Fruit fly (Drosophila melanogaster): ENCODE measurements around the gene CG3610.

CG3610 gene

DNA sequence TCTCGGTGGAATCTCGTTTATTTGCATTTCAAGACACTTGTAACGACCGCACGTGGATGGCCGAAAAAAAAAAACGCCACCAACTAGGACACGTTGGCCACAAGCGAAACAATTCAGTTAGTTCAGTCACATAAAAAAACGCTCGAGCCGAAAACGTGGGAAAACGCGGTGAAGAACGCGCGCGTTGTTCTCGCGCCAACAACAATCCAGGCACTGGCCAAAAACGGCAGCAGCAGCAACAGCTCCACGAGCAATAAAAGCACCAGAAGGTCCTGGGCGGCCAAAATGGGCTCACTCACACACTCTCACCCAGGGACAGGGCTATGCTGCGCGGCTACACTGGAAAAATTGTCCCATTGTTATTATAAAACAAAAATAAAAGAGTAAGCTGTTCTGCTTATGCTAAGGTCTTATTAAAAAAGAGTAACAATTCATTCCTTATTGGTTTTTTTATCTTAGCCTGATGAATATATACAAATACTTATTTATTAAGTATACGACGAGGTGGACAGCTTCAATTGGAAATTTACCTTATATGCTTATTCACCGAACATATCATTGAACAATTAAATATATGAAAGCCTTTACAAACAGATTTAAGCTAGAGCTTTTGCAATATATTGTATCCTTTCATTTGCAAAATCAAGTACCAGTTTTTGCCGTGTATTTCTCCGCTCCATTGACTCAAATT, 30.6 kb downstream of the CG3610 start, which contains the start of gene btsz (continued):
- TF ChIP-seq MBD-R2 (GFP tag; IDR thresholded peaks at IDR 0.05) (no peak), CG14965 (GFP tag; optimal IDR thresholded peaks at IDR 0.05; ENCODE audit: borderline replicate concordance) (no peak), gt (GFP tag; IDR thresholded peaks at IDR 0.05) (no peak), CG16863 (GFP tag; optimal IDR thresholded peaks at IDR 0.05) (no peak), MESR4 (GFP tag; optimal IDR thresholded peaks at IDR 0.05) (no peak), sens (GFP tag) (peak; percentile 53), CG9437 (GFP tag; optimal IDR thresholded peaks at IDR 0.05) (peak; percentile 26), CG1602 (GFP tag; optimal IDR thresholded peaks at IDR 0.05) (no peak), CG33557 (GFP tag; optimal IDR thresholded peaks at IDR 0.05) (no peak), so (GFP tag; IDR thresholded peaks at IDR 0.05) (no peak), tio (GFP tag; optimal IDR thresholded peaks at IDR 0.05) (peak; percentile 27), dpn (GFP tag; optimal IDR thresholded peaks at IDR 0.05) (no peak), kay (GFP tag; optimal IDR thresholded peaks at IDR 0.05) (no peak), CG4424 (GFP tag; optimal IDR thresholded peaks at IDR 0.05) (peak; percentile 52), CG8478 (optimal IDR thresholded peaks at IDR 0.05) (no peak), CG18599 (GFP tag; optimal IDR thresholded peaks at IDR 0.05) (peak; percentile 78), CG30020 (tag; optimal IDR thresholded peaks at IDR 0.05) (no peak)

DNA sequence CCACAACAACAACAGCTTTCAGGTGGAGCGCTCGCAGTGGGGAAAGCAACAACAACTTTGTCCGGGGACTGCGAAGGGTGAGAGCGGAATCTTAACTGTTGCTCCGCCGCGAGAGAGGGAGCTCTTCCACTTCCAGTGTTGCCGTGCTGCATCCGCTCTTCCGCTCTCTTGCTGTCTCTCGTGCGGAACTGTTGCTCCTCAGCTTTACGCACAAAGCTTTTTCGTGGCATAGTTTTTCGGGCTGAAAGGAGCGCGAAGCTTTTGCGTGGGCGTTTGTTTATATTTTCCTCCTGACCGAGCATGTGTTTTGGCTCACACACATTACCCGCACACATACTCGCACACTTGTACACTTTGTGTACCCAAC, 31.1 kb downstream of the CG3610 start:
- TF ChIP-seq bbx (GFP tag; IDR thresholded peaks at IDR 0.05; ENCODE audit: partially characterized antibody) (no peak), disco-r (GFP tag; optimal IDR thresholded peaks at IDR 0.05) (no peak), Bteb2 (GFP tag; optimal IDR thresholded peaks at IDR 0.05) (no peak), stwl (tag; optimal IDR thresholded peaks at IDR 0.05) (no peak), Ets97D (GFP tag; optimal IDR thresholded peaks at IDR 0.05) (peak; percentile 11), CG12071 (GFP tag; optimal IDR thresholded peaks at IDR 0.05) (no peak), dysf (GFP tag; IDR thresholded peaks at IDR 0.05) (no peak), CG8478 (optimal IDR thresholded peaks at IDR 0.05) (peak; percentile 57), CG15479 (GFP tag; optimal IDR thresholded peaks at IDR 0.05) (no peak), jigr1 (GFP tag; IDR thresholded peaks at IDR 0.05) (no peak), ssp (GFP tag; IDR thresholded peaks at IDR 0.05) (no peak), CG13287 (GFP tag; IDR thresholded peaks at IDR 0.05; ENCODE audit: partially characterized antibody) (peak; percentile 13; the same call in 1 of the 2 replicates), ase (GFP tag; IDR thresholded peaks at IDR 0.05) (no peak), CG10979 (tag; optimal IDR thresholded peaks at IDR 0.05) (no peak), Sin3A (optimal IDR thresholded peaks at IDR 0.05) (no peak), sna (GFP tag; IDR thresholded peaks at IDR 0.05; ENCODE audit: partially characterized antibody) (no peak), CG10267 (tag; optimal IDR thresholded peaks at IDR 0.05) (no peak), Scr (GFP tag; IDR thresholded peaks at IDR 0.05; ENCODE audit: partially characterized antibody) (no peak), otp (GFP tag; IDR thresholded peaks at IDR 0.05) (no peak), CG4360 (GFP tag; IDR thresholded peaks at IDR 0.05) (peak; percentile 33; the same call in 1 of the 2 replicates), CG7357 (GFP tag; IDR thresholded peaks at IDR 0.05) (no peak), CTCF (GFP tag; optimal IDR thresholded peaks at IDR 0.05) (no peak), vfl (GFP tag; optimal IDR thresholded peaks at IDR 0.05) (no peak), CG7372 (GFP tag; IDR thresholded peaks at IDR 0.05) (no peak), CG2889 (GFP tag; IDR thresholded peaks at IDR 0.05) (no peak), bsh (GFP tag; optimal IDR thresholded peaks at IDR 0.05) (no peak), Sry-β (GFP tag; optimal IDR thresholded peaks at IDR 0.05) (no peak), NFAT (GFP tag; IDR thresholded peaks at IDR 0.05) (0 out of 2 replicates have a peak, but pooled peaks have one; percentile 6), Fer2 (tag; optimal IDR thresholded peaks at IDR 0.05) (no peak), Taf1 (GFP tag; IDR thresholded peaks at IDR 0.05) (no peak), abd-A (tag; optimal IDR thresholded peaks at IDR 0.05) (no peak), CG17359 (tag; optimal IDR thresholded peaks at IDR 0.05) (no peak), CG10209 (GFP tag; optimal IDR thresholded peaks at IDR 0.05) (no peak), cad (GFP tag; optimal IDR thresholded peaks at IDR 0.05) (no peak), HLH3B (GFP tag; IDR thresholded peaks at IDR 0.05) (no peak)
